Worm (Caenorhabditis elegans): ENCODE results near the gene srh-7.

DNA sequence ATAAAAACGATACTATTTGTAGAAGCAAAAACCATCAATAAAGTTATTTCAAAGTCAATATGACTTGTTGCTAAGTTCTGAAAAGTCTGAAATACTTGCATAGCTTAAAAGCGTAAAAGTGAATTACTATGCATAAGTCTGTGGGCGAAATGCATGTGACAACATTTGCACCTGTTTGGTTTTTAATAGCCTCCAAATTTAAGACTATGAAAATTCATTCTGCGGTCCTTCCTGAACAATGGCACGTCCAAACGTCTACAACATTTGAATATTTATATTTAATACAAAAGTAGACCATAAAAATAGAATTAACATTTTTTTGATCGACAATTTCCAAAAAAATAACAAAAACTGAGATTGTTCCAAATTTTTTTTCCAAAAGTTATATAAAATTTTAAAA, 13.7 kb downstream of the srh-7 start, which contains the start of gene K09D9.14:
- TF ChIP-seq unc-62 (GFP tag; optimal IDR thresholded peaks at IDR 0.05) (no peak), nhr-76 (tag; optimal IDR thresholded peaks at IDR 0.05) (no peak), pha-4 (tag; optimal IDR thresholded peaks at IDR 0.05) (no peak), fkh-2 (tag; optimal IDR thresholded peaks at IDR 0.05) (no peak)

All from whole organism, L3 larva.